Worm (Caenorhabditis elegans) whole organism, L1 larva: ENCODE measurements around the gene ZK593.2.
A peak's percentile ranks its signal among the peaks of the same experiment; 100 is the strongest.

Experiments used
- C34B4.2 ChIP-seq: sonication (generic microtip); optimal IDR thresholded peaks from 2 replicates; lab custom pipeline; 2017; ENCODE audit warnings: mild to moderate bottlenecking, missing genetic modification characterization, missing compliant biosample characterization
- F16B12.6 ChIP-seq: fragments of 150-350 bp; optimal IDR thresholded peaks from 2 replicates; lab custom pipeline; 2014; ENCODE audit warnings: missing biosample characterization, missing genetic modification characterization
- aha-1 ChIP-seq: fragments of 150-350 bp; optimal IDR thresholded peaks from 2 replicates; lab custom pipeline; 2014; ENCODE audit warnings: missing biosample characterization, missing genetic modification characterization
- alr-1 ChIP-seq: fragments of 200-800 bp; sonication (Bioruptor generic); optimal IDR thresholded peaks from 2 replicates; lab custom pipeline; 2018; ENCODE audit warnings: borderline replicate concordance, mild to moderate bottlenecking, missing genetic modification characterization, missing compliant biosample characterization
- blmp-1 ChIP-seq: fragments of 150-350 bp; optimal IDR thresholded peaks from 2 replicates; lab custom pipeline; 2014; ENCODE audit warnings: missing biosample characterization, missing genetic modification characterization
- ceh-63 ChIP-seq: fragments of 200-800 bp; sonication (Bioruptor generic); optimal IDR thresholded peaks from 2 replicates; lab custom pipeline; 2018; ENCODE audit warnings: mild to moderate bottlenecking, missing genetic modification characterization, missing compliant biosample characterization
- ceh-8 ChIP-seq: fragments of 200-800 bp; sonication (Bioruptor generic); optimal IDR thresholded peaks from 2 replicates; lab custom pipeline; 2018; ENCODE audit warnings: mild to moderate bottlenecking, missing genetic modification characterization, moderate library complexity, missing compliant biosample characterization
- ceh-82 ChIP-seq, 3 experiments: fragments of 150-350 bp in 1 of 3; sonication (generic microtip) in 2 of 3; optimal IDR thresholded peaks; 2 replicates each; lab custom pipeline; 2014 to 2017; ENCODE audit warnings: missing biosample characterization in 3 of 3, missing genetic modification characterization in 3 of 3
- ceh-90 ChIP-seq: sonication (generic microtip); optimal IDR thresholded peaks from 2 replicates; lab custom pipeline; 2016; ENCODE audit warnings: missing genetic modification characterization, missing compliant biosample characterization
- dpl-1 ChIP-seq, 3 experiments: fragments of 150-350 bp in 2 of 3; sonication (generic microtip) in 1 of 3; optimal IDR thresholded peaks; 2 replicates each; lab custom pipeline; 2014 to 2017; ENCODE audit warnings: missing biosample characterization in 3 of 3, missing genetic modification characterization in 3 of 3, missing genetic modification reagents in 3 of 3
- efl-3 ChIP-seq: fragments of 200-800 bp; sonication (Bioruptor generic); optimal IDR thresholded peaks from 2 replicates; lab custom pipeline; 2018; ENCODE audit warnings: mild to moderate bottlenecking, missing genetic modification characterization, missing compliant biosample characterization
- egl-13 ChIP-seq: sonication (generic microtip); optimal IDR thresholded peaks from 2 replicates; lab custom pipeline; 2016; ENCODE audit warnings: missing genotype, missing genetic modification reagents, missing genetic modification characterization, missing compliant biosample characterization
- egl-27 ChIP-seq, 2 experiments: fragments of 150-350 bp in 1 of 2; sonication (generic microtip); optimal IDR thresholded peaks; 3 replicates each; lab custom pipeline; 2017 to 2018; ENCODE audit warnings: missing biosample characterization in 2 of 2, missing genetic modification characterization in 2 of 2, missing genetic modification reagents in 2 of 2
- elt-2 ChIP-seq: sonication (generic microtip); optimal IDR thresholded peaks from 2 replicates; lab custom pipeline; 2016; ENCODE audit warnings: missing genetic modification characterization, mild to moderate bottlenecking, inconsistent platforms, missing compliant biosample characterization, missing genetic modification reagents
- elt-3 ChIP-seq, 6 experiments: fragments of 150-350 bp in 1 of 6; sonication (generic microtip); optimal IDR thresholded peaks; 2 replicates each; lab custom pipeline; 2017 to 2018; ENCODE audit warnings: missing biosample characterization in 6 of 6, missing genetic modification characterization in 6 of 6, inconsistent platforms in 1 of 6
- fos-1 ChIP-seq: fragments of 150-350 bp; optimal IDR thresholded peaks from 2 replicates; lab custom pipeline; 2014; ENCODE audit warnings: missing biosample characterization, missing genetic modification characterization
- grh-1 ChIP-seq: fragments of 200-800 bp; sonication (Bioruptor generic); IDR thresholded peaks from 2 replicates; pipeline ENCODE4 v1.3.6; 2022; ENCODE audit warnings: missing genetic modification reagents, missing genetic modification characterization, missing compliant biosample characterization
- hlh-17 ChIP-seq: fragments of 200-800 bp; sonication (Bioruptor generic); optimal IDR thresholded peaks from 2 replicates; lab custom pipeline; 2018; ENCODE audit warnings: missing genetic modification characterization, mild to moderate bottlenecking, missing compliant biosample characterization, moderate library complexity, borderline replicate concordance
- hpl-2 ChIP-seq: fragments of 150-350 bp; optimal IDR thresholded peaks from 2 replicates; lab custom pipeline; 2014; ENCODE audit warnings: missing biosample characterization, missing genetic modification reagents, missing genetic modification characterization
- isw-1 ChIP-seq: fragments of 200-800 bp; sonication (Bioruptor generic); IDR thresholded peaks from 2 replicates; pipeline ENCODE4 v1.3.6; 2022; ENCODE audit warnings: missing genetic modification characterization, missing compliant biosample characterization
- lin-14 ChIP-seq: fragments of 200-800 bp; sonication (Bioruptor generic); optimal IDR thresholded peaks from 2 replicates; lab custom pipeline; 2018; ENCODE audit warnings: mild to moderate bottlenecking, missing genetic modification characterization, moderate library complexity, missing compliant biosample characterization
- lin-35 ChIP-seq, 2 experiments: fragments of 150-350 bp; optimal IDR thresholded peaks; 2 replicates each; lab custom pipeline; 2014; ENCODE audit warnings: missing biosample characterization in 2 of 2, missing genetic modification characterization in 2 of 2, missing genetic modification reagents in 2 of 2
- lir-3 ChIP-seq: sonication (generic microtip); optimal IDR thresholded peaks from 2 replicates; lab custom pipeline; 2016; ENCODE audit warnings: mild to moderate bottlenecking, missing genetic modification characterization, moderate library complexity, missing compliant biosample characterization; ENCODE audit not compliant: poor library complexity
- mdl-1 ChIP-seq, 2 experiments: fragments of 150-350 bp; optimal IDR thresholded peaks; 2 replicates each; lab custom pipeline; 2014 to 2017; ENCODE audit warnings: missing biosample characterization in 2 of 2, missing genetic modification characterization in 2 of 2, inconsistent platforms in 1 of 2
- mef-2 ChIP-seq: fragments of 150-350 bp; optimal IDR thresholded peaks from 2 replicates; lab custom pipeline; 2014; ENCODE audit warnings: missing biosample characterization, missing genetic modification characterization
- nhr-11 ChIP-seq: fragments of 150-350 bp; optimal IDR thresholded peaks from 2 replicates; lab custom pipeline; 2014; ENCODE audit warnings: missing biosample characterization, missing genetic modification characterization
- nhr-12 ChIP-seq: sonication (generic microtip); optimal IDR thresholded peaks from 2 replicates; lab custom pipeline; 2017; ENCODE audit warnings: missing biosample characterization, missing genetic modification characterization
- nhr-20 ChIP-seq: sonication (generic microtip); optimal IDR thresholded peaks from 2 replicates; lab custom pipeline; 2016; ENCODE audit warnings: mild to moderate bottlenecking, missing genetic modification characterization, missing compliant biosample characterization
- nhr-237 ChIP-seq: fragments of 150-350 bp; optimal IDR thresholded peaks from 2 replicates; lab custom pipeline; 2014; ENCODE audit warnings: missing biosample characterization, missing genetic modification characterization
- nhr-28 ChIP-seq: fragments of 150-350 bp; optimal IDR thresholded peaks from 2 replicates; lab custom pipeline; 2014; ENCODE audit warnings: missing biosample characterization, missing genetic modification characterization
- nhr-76 ChIP-seq: sonication (generic microtip); optimal IDR thresholded peaks from 2 replicates; lab custom pipeline; 2017; ENCODE audit warnings: missing biosample characterization, missing genetic modification characterization
- nhr-77 ChIP-seq: fragments of 150-350 bp; optimal IDR thresholded peaks from 2 replicates; lab custom pipeline; 2014; ENCODE audit warnings: missing biosample characterization, missing genetic modification characterization
- nhr-84 ChIP-seq: sonication (generic microtip); optimal IDR thresholded peaks from 2 replicates; lab custom pipeline; 2017; ENCODE audit warnings: missing biosample characterization, missing genetic modification characterization
- nhr-85 ChIP-seq: sonication (generic microtip); peaks from one replicate; lab custom pipeline; 2016; ENCODE audit warnings: missing genetic modification characterization, inconsistent platforms, missing compliant biosample characterization
- pax-3 ChIP-seq: fragments of 200-800 bp; sonication (Bioruptor generic); optimal IDR thresholded peaks from 2 replicates; lab custom pipeline; 2018; ENCODE audit warnings: mild to moderate bottlenecking, missing genetic modification characterization, moderate library complexity, missing compliant biosample characterization
- rnt-1 ChIP-seq: sonication (generic microtip); optimal IDR thresholded peaks from 2 replicates; lab custom pipeline; 2016; ENCODE audit warnings: mild to moderate bottlenecking, missing genetic modification characterization, moderate library complexity, missing compliant biosample characterization
- skn-1 ChIP-seq: fragments of 150-350 bp; optimal IDR thresholded peaks from 2 replicates; lab custom pipeline; 2014; ENCODE audit warnings: missing biosample characterization, missing genetic modification characterization
- snpc-4 ChIP-seq: fragments of 150-350 bp; optimal IDR thresholded peaks from 2 replicates; lab custom pipeline; 2014; ENCODE audit warnings: missing biosample characterization, missing genetic modification characterization
- snu-23 ChIP-seq: sonication (generic microtip); optimal IDR thresholded peaks from 2 replicates; lab custom pipeline; 2016; ENCODE audit warnings: missing genetic modification characterization, missing compliant biosample characterization
- sptf-1 ChIP-seq: fragments of 150-350 bp; optimal IDR thresholded peaks from 2 replicates; lab custom pipeline; 2014; ENCODE audit warnings: missing biosample characterization, missing genetic modification characterization
- sup-37 ChIP-seq: fragments of 200-800 bp; sonication (Bioruptor generic); optimal IDR thresholded peaks from 2 replicates; lab custom pipeline; 2018; ENCODE audit warnings: mild to moderate bottlenecking, missing genetic modification characterization, missing compliant biosample characterization
- tlp-1 ChIP-seq: fragments of 150-350 bp; optimal IDR thresholded peaks from 2 replicates; lab custom pipeline; 2014; ENCODE audit warnings: missing biosample characterization, missing genetic modification characterization
- unc-30 ChIP-seq: sonication (generic microtip); optimal IDR thresholded peaks from 2 replicates; lab custom pipeline; 2017; ENCODE audit warnings: missing biosample characterization, missing genetic modification characterization
- unc-62 ChIP-seq: fragments of 150-350 bp; optimal IDR thresholded peaks from 2 replicates; lab custom pipeline; 2014; ENCODE audit warnings: missing biosample characterization, missing genetic modification reagents, missing genetic modification characterization
- unc-86 ChIP-seq: sonication (generic microtip); optimal IDR thresholded peaks from 2 replicates; lab custom pipeline; 2016; ENCODE audit warnings: missing genetic modification characterization, missing compliant biosample characterization
- unc-98 ChIP-seq: fragments of 200-800 bp; sonication (Bioruptor generic); IDR thresholded peaks from 2 replicates; pipeline ENCODE4 v1.3.6; 2022; ENCODE audit warnings: missing genetic modification characterization, missing compliant biosample characterization
- vab-15 ChIP-seq: sonication (generic microtip); optimal IDR thresholded peaks from 2 replicates; lab custom pipeline; 2017; ENCODE audit warnings: missing genotype, mild to moderate bottlenecking, missing genetic modification characterization, missing compliant biosample characterization
- xbp-1 ChIP-seq: sonication (generic microtip); optimal IDR thresholded peaks from 2 replicates; lab custom pipeline; 2016; ENCODE audit warnings: missing genetic modification characterization, missing compliant biosample characterization
- ztf-11 ChIP-seq, 2 experiments: sonication (generic microtip); optimal IDR thresholded peaks; 2 replicates each; lab custom pipeline; 2016 to 2017; ENCODE audit warnings: missing genetic modification characterization in 2 of 2, missing biosample characterization in 1 of 2, missing compliant biosample characterization in 1 of 2
- ztf-4 ChIP-seq: fragments of 150-350 bp; optimal IDR thresholded peaks from 2 replicates; lab custom pipeline; 2014; ENCODE audit warnings: missing biosample characterization, missing genetic modification characterization

ZK593.2 gene

DNA sequence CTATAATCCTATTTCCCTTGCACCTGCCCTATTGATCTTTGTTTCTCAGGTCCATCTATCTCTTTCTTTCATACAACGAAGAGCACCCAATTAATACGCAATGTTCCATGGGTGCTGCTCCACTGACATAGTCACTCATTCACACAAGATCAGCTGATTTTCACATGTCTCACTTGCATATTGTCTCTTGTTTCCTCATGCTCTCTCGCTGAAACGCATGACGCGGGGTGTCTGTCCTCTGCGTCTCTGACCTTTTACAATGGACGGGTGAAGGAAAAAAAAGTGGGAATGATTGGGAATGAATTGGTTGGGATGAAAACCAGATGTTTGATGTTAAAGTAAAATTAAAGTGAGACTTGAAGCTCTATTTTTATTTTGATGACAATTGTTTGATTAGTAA lies 22.2 kb downstream of the ZK593.2 start (continued):
- peak; percentile 30 for TF ChIP-seq hpl-2 (GFP tag; lab: Kevin White, UChicago)
- TF ChIP-seq sup-37 (GFP tag; lab: Kevin White, UChicago), result no peak
- peak; percentile 47 to 84 (median 66) for TF ChIP-seq ceh-82 (tag; optimal IDR thresholded peaks at IDR 0.05; lab: Kevin White, UChicago)
- TF ChIP-seq nhr-84 (tag; lab: Kevin White, UChicago), result no peak
- peak; percentile 96 for TF ChIP-seq snu-23 (GFP tag; lab: Kevin White, UChicago)
- peak; percentile 80 for TF ChIP-seq vab-15 (tag; lab: Kevin White, UChicago)
- TF ChIP-seq unc-30 (tag; lab: Kevin White, UChicago), result no peak
- TF ChIP-seq nhr-28 (tag; lab: Kevin White, UChicago), result no peak
- peak; percentile 90 for TF ChIP-seq nhr-11 (tag; lab: Kevin White, UChicago)
- peak; percentile 71 for TF ChIP-seq isw-1 (GFP tag; lab: Robert Waterston, UW)
- TF ChIP-seq xbp-1, result peak; percentile 91
- no peak for TF ChIP-seq sptf-1
- TF ChIP-seq lin-35 (GFP tag; optimal IDR thresholded peaks at IDR 0.05; lab: Kevin White, UChicago), result peak; percentile 79 to 86
- peak; percentile 50 for TF ChIP-seq elt-2 (tag; lab: Kevin White, UChicago)
- TF ChIP-seq grh-1 (GFP tag; lab: Robert Waterston, UW), result peak; percentile 51
- TF ChIP-seq nhr-77 (tag; lab: Kevin White, UChicago), result no peak
- TF ChIP-seq rnt-1 (tag; lab: Kevin White, UChicago), result peak; percentile 94
- TF ChIP-seq ztf-11 (tag; optimal IDR thresholded peaks at IDR 0.05; lab: Kevin White, UChicago), result peak in 1 of 2 experiments; percentile 86
- peak; percentile 83 for TF ChIP-seq egl-13 (tag; lab: Kevin White, UChicago)
- no peak for TF ChIP-seq nhr-76 (tag; lab: Kevin White, UChicago)
- TF ChIP-seq nhr-12 (tag; lab: Kevin White, UChicago), result no peak
- TF ChIP-seq ceh-8 (GFP tag; lab: Kevin White, UChicago), result peak; percentile 87
- TF ChIP-seq F16B12.6 (tag; lab: Kevin White, UChicago), result peak; percentile 11
- TF ChIP-seq ztf-4, result peak; percentile 94
- peak; percentile 78 for TF ChIP-seq skn-1 (tag; lab: Kevin White, UChicago)
- TF ChIP-seq C34B4.2 (tag; lab: Kevin White, UChicago), result no peak
- TF ChIP-seq hlh-17 (GFP tag; lab: Kevin White, UChicago), result no peak
- TF ChIP-seq alr-1 (tag; lab: Kevin White, UChicago), result no peak
- peak in 1 of 2 experiments; percentile 96 for TF ChIP-seq mdl-1 (tag; optimal IDR thresholded peaks at IDR 0.05; lab: Kevin White, UChicago)
- peak; percentile 63 for TF ChIP-seq aha-1 (tag; lab: Kevin White, UChicago)
- TF ChIP-seq unc-98 (GFP tag; lab: Robert Waterston, UW), result peak; percentile 51
- peak; percentile 75 for TF ChIP-seq pax-3
- peak in 2 of 6 experiments; percentile 39 to 69 for TF ChIP-seq elt-3 (tag; optimal IDR thresholded peaks at IDR 0.05; lab: Kevin White, UChicago)
- peak; percentile 99 for TF ChIP-seq lin-14 (GFP tag; lab: Kevin White, UChicago)
- peak; percentile 43 for TF ChIP-seq snpc-4 (tag; lab: Kevin White, UChicago)
- peak; percentile 95 for TF ChIP-seq nhr-20
- TF ChIP-seq nhr-237 (tag; lab: Kevin White, UChicago), result peak; percentile 57
- peak; percentile 93 for TF ChIP-seq nhr-85 (tag; lab: Kevin White, UChicago)
- peak; percentile 85 for TF ChIP-seq lir-3

DNA sequence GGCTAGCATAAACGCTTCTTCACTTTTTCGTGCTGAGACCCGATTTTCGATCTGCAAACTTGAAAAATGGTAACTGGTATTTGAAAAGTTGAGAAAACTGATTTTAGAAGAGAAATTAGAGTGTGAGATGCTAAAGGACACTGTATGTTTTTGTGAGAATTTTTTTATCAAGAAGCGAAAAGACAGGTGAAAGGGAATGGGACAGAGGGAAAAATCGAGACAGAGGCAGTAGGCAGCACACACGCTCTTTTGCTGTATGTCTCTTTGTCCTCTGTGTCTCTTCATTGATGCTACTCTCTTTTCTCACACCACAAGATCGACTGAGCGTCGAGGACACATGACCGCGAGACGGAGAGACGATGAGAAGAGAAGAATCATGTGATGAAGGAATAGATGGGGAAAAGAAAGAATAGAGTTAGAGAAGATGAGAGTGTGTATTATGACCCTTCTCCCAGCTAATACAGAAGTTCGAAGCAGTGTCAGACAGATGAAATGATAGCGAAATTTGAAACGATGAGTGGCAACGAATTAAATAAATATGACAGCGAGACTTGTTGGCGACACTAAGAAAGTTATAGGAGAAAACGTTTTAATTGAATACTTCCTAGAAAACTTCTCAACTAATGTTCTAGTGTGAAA lies 22.8 kb downstream of the ZK593.2 start, which contains the start of gene lgg-2:
TSS of gene lgg-2 (minus strand) at position 51 of the 639 bp plus-strand sequence.
- TF ChIP-seq unc-86 (tag; lab: Kevin White, UChicago) (peak; percentile 96), dpl-1 (GFP tag; optimal IDR thresholded peaks at IDR 0.05; lab: Kevin White, UChicago) (peak; percentile 78 to 79 (median 78)), snu-23 (GFP tag; lab: Kevin White, UChicago) (peak; percentile 99), vab-15 (tag; lab: Kevin White, UChicago) (no peak), efl-3 (GFP tag; lab: Kevin White, UChicago) (no peak), ceh-63 (GFP tag; lab: Kevin White, UChicago) (no peak), pax-3 (peak; percentile 86), blmp-1 (tag; lab: Kevin White, UChicago) (peak; percentile 97), alr-1 (tag; lab: Kevin White, UChicago) (no peak), isw-1 (GFP tag; lab: Robert Waterston, UW) (peak; percentile 92), elt-2 (tag; lab: Kevin White, UChicago) (peak; percentile 89), nhr-85 (tag; lab: Kevin White, UChicago) (peak; percentile 99), egl-27 (tag; optimal IDR thresholded peaks at IDR 0.05; lab: Kevin White, UChicago) (peak; percentile 52 to 76), egl-13 (tag; lab: Kevin White, UChicago) (peak; percentile 92), nhr-12 (tag; lab: Kevin White, UChicago) (no peak), tlp-1 (tag; lab: Kevin White, UChicago) (no peak), fos-1 (tag; lab: Kevin White, UChicago) (peak; percentile 87), mef-2 (tag; lab: Kevin White, UChicago) (peak; percentile 76), unc-62 (GFP tag; lab: Kevin White, UChicago) (no peak), ceh-90 (tag; lab: Kevin White, UChicago) (no peak)
